Worm (Caenorhabditis elegans) whole organism, L4/young adult: ENCODE measurements around the gene Y53F4B.14.
A peak's percentile ranks its signal among the peaks of the same experiment; 100 is the strongest.
"Not testable (repeated sequence)": the region's sequence is repeated elsewhere in the genome, so short reads cannot be mapped to it uniquely, and the experiment has no call there.

Source experiments
- W03F9.2 ChIP-seq: fragments of 150-350 bp; optimal IDR thresholded peaks from 2 replicates; lab custom pipeline; 2014; ENCODE audit warnings: missing biosample characterization, missing genetic modification characterization
- dao-5 ChIP-seq: sonication (generic microtip); optimal IDR thresholded peaks from 2 replicates; lab custom pipeline; 2016; ENCODE audit warnings: missing genotype, missing genetic modification characterization, moderate library complexity, missing compliant biosample characterization
- him-1 ChIP-seq: sonication (generic microtip); optimal IDR thresholded peaks from 2 replicates; lab custom pipeline; 2016; ENCODE audit warnings: missing genotype, missing genetic modification reagents, missing genetic modification characterization, missing compliant biosample characterization

The Y53F4B.14 gene

DNA sequence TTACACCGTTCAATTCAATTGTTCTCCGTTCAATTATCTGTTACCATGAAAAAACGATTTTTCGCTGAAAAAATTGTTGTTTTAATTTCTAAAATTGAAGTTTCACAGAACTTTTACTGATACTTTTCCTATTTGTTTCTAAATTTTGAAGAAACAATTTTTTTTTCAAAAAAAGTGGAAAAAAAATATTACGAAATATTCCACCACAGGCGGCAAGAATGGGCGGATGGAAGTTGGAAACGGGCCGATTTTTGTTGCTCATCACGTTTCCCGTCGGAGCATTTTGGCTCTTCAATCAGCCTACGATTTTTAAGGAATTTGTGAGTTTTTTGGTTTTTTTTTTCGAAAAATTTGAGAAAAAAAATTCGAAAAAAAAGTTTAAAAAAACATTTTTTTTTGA is at the start of gene Y53F4B.14:
Gene Y53F4B.14, plus strand, starts transcription at position 210 of the 400 bp plus-strand sequence.
- no peak for TF ChIP-seq dao-5 (tag; lab: Kevin White, UChicago)
- TF ChIP-seq him-1 (tag; lab: Kevin White, UChicago), result no peak
- no peak for TF ChIP-seq W03F9.2 (tag; lab: Kevin White, UChicago)

ce11 chrII:14988171-14988570 is 49.6 kb upstream of the Y53F4B.14 start, which contains the start of gene Y53F4B.43:
Gene Y53F4B.43 (plus strand): TSS chrII:14988471.
- not testable (repeated sequence) for TF ChIP-seq him-1, dao-5, W03F9.2 (tag; lab: Kevin White, UChicago)

DNA sequence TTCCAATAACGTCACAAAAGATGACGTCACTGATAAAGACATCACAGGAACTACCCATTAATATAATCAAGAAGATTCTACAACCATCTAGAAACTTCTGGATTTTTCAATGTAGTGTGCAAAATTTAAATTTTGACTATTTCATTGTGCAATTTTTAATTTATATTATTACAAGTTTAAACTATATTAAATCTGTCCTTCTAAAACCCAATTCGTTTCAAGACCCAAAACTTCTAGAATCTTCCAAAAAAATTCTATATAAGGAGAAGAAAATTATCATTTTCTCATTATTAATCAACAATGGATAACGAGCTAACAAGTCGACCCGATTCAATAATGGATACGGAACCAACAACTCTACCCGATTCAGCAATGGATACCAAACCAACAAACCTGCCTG is 45.2 kb upstream of the Y53F4B.14 start, which contains the start of gene Y53F4B.7:
Gene Y53F4B.7, plus strand, starts transcription at position 301 of the 400 bp plus-strand sequence.
- TF ChIP-seq dao-5, him-1, W03F9.2 (tag; lab: Kevin White, UChicago): not testable (repeated sequence)

DNA sequence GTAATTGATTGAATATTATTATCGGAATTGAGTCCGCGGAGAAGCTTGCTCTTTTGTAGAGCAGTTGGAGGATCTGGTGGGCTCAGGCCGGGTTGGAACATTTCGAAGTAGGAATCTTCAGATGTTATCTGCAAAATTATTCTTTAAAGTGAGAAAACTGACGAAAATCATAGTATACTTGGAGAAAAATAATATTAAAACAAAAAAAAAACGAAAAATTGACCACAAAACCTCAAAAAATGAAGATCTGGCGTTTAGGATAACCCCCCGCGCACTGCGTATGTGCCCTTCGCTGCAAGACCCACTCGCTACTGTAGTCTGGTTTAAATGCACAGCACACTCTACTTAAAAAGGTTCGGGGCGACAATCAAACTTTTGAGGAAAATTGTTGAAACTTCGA is 34.4 kb upstream of the Y53F4B.14 start, which contains the start of gene Y53F4B.10:
Gene Y53F4B.10, minus strand, starts transcription at position 101 of the 400 bp plus-strand sequence.
- TF ChIP-seq dao-5 (tag; lab: Kevin White, UChicago) (no peak), W03F9.2 (tag; lab: Kevin White, UChicago) (no peak), him-1 (tag; lab: Kevin White, UChicago) (no peak)

- TF ChIP-seq dao-5 (tag; lab: Kevin White, UChicago) (no peak), W03F9.2 (tag; lab: Kevin White, UChicago) (no peak), him-1 (tag; lab: Kevin White, UChicago) (no peak)
Measured at ce11 chrII:15004538-15004937, 33.3 kb upstream of the Y53F4B.14 start.

DNA sequence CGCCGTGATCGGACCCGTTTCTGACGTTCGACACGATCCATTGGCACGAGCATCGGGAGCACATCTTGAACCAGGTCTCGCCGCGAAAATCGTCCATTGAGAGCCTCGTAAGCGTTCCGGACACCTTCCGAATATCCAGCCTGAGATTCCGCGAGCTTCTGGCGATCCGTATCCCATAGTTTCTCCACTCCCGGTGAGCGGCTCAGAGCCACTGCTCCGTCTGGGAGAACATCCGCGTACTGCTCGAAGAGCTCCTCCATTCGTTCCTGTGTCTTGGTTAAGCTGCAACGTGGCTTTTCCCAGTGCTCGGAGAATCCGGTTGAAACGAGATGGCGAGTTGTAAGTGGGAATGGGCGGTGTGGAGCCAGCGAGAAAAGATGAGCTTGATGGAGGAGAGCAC is 32.7 kb upstream of the Y53F4B.14 start:
- no peak for TF ChIP-seq dao-5 (tag; lab: Kevin White, UChicago)
- no peak for TF ChIP-seq W03F9.2 (tag; lab: Kevin White, UChicago)
- TF ChIP-seq him-1 (tag; lab: Kevin White, UChicago), result no peak

ce11 chrII:15008481-15009057 is 29.2 kb upstream of the Y53F4B.14 start:
- no peak for TF ChIP-seq dao-5 (tag; lab: Kevin White, UChicago)
- TF ChIP-seq him-1 (tag; lab: Kevin White, UChicago), result no peak
- TF ChIP-seq W03F9.2 (tag; lab: Kevin White, UChicago), result no peak

- TF ChIP-seq him-1 (tag; lab: Kevin White, UChicago), result no peak
- TF ChIP-seq dao-5 (tag; lab: Kevin White, UChicago), result no peak
- TF ChIP-seq W03F9.2 (tag; lab: Kevin White, UChicago), result peak; percentile 42
Measured at ce11 chrII:15010366-15011235, 27.2 kb upstream of the Y53F4B.14 start, which contains the start of the genes Y53F4B.9 and Y53F4B.11. Gene Y53F4B.9 (minus strand): TSS chrII:15010416. Gene Y53F4B.11 (plus strand): TSS chrII:15010748.

ce11 chrII:15014380-15014779 is 23.4 kb upstream of the Y53F4B.14 start, which contains the start of gene Y53F4B.51:
Gene Y53F4B.51 (minus strand): TSS chrII:15014442.
- TF ChIP-seq him-1 (tag; lab: Kevin White, UChicago) (no peak), W03F9.2 (tag; lab: Kevin White, UChicago) (no peak), dao-5 (tag; lab: Kevin White, UChicago) (no peak)

DNA sequence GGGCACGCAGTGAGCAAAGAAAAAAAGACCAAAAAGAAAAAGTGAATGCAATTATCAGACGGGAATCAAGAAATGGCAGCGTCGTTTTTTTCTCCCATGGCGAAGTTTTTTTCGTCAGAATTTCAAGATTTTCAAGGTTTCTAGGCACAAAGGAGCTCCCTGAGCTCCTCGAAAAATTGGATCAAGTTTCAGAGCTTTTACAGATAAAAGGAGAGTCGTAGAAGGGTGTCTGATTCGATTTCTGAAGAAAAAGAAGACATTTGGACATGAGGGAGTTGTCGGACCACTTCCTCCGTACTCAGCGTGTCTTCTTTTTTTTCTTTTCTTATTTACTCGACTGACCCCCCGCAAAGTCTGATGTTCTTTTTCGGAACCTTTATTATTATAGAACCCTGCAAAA is 22.1 kb upstream of the Y53F4B.14 start:
- TF ChIP-seq W03F9.2 (tag; lab: Kevin White, UChicago), result no peak
- no peak for TF ChIP-seq dao-5 (tag; lab: Kevin White, UChicago)
- TF ChIP-seq him-1 (tag; lab: Kevin White, UChicago), result no peak

DNA sequence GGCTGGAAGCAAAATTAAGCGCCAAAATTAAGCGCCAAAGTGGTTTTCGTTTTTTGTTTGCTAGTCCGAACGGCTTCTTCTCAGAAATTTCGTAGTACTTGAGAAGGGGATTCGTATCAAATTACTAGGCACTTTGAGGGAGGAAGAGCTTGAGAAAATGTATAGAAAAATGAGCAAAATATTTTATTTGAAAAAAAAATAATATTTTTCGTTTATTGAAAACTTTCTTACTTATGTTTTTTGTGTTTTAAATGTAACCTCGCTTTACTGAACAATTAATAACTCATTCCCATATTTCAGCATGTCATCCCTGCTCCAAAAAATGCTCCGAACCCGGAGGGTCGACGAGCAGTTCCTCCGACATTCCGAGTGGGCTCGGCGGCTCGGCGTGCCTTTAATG is 18.9 kb upstream of the Y53F4B.14 start, which contains the start of gene Y53F4B.12:
Gene Y53F4B.12, plus strand, starts transcription at position 301 of the 400 bp plus-strand sequence.
- TF ChIP-seq him-1 (tag; lab: Kevin White, UChicago) (no peak), W03F9.2 (tag; lab: Kevin White, UChicago) (no peak), dao-5 (tag; lab: Kevin White, UChicago) (no peak)

DNA sequence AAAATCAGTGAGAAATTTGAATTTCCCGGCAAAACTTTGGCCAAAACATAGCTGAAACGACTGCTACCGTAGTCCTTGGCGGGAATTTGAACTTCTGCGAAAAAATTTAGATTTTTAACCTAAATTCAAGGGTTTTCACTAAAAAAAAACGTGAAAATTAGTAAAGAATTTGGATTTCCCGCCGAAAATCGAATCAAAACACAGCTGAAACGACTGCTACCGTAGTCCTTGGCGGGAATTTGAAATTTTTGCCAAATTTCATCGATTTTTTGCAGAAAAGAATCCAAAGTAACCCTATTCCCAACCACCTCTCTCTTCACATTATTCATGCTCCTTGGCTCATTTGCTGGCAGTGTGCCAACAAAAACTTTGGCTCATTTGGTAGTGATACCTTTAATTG is 12.7 kb upstream of the Y53F4B.14 start:
- TF ChIP-seq him-1 (tag; lab: Kevin White, UChicago) (no peak), W03F9.2 (tag; lab: Kevin White, UChicago) (no peak), dao-5 (tag; lab: Kevin White, UChicago) (no peak)
